Fruit fly (Drosophila melanogaster) whole organism, pupa: ENCODE results near the gene Ada2b.

Source experiments
- CG34367 ChIP-seq: fragments of 200-800 bp; sonication (Bioruptor generic); optimal IDR thresholded peaks from 2 replicates; lab custom pipeline; 2018; ENCODE audit warnings: missing biosample characterization, mild to moderate bottlenecking, missing genetic modification characterization
- rn ChIP-seq: fragments of 200-800 bp; sonication (Bioruptor generic); IDR thresholded peaks from 2 replicates; pipeline ENCODE4 v1.3.6; 2022; ENCODE audit warnings: missing biosample characterization, missing genetic modification characterization

dm6 chr3R:8248138-8248537 lies 7.8 kb upstream of the Ada2b start, which contains the start of gene CG15864:
- TF ChIP-seq CG34367 (tag; lab: Kevin White, UChicago): no peak
- TF ChIP-seq rn: no peak
